Worm (Caenorhabditis elegans) whole organism, mixed stage, embryonic: Measurements from ENCODE around the gene F44E5.1.

Experiments
- M03D4.4 ChIP-seq: sonication (generic microtip); optimal IDR thresholded peaks from 2 replicates; lab custom pipeline; 2017; ENCODE audit warnings: mild to moderate bottlenecking, missing genetic modification characterization, missing compliant biosample characterization
- bed-3 ChIP-seq: fragments of 200-800 bp; sonication (Bioruptor generic); optimal IDR thresholded peaks from 3 replicates; lab custom pipeline; 2018; ENCODE audit warnings: mild to moderate bottlenecking, missing genetic modification characterization, moderate library complexity, missing compliant biosample characterization
- blmp-1 ChIP-seq: fragments of 150-350 bp; optimal IDR thresholded peaks from 2 replicates; lab custom pipeline; 2014; ENCODE audit warnings: missing biosample characterization, missing genetic modification characterization
- ceh-39 ChIP-seq: fragments of 150-350 bp; optimal IDR thresholded peaks from 2 replicates; lab custom pipeline; 2014; ENCODE audit warnings: missing biosample characterization, missing genetic modification characterization
- ceh-43 ChIP-seq: fragments of 200-800 bp; sonication (Bioruptor generic); optimal IDR thresholded peaks from 2 replicates; lab custom pipeline; 2018; ENCODE audit warnings: mild to moderate bottlenecking, missing genetic modification characterization, moderate library complexity, missing compliant biosample characterization
- ceh-83 ChIP-seq: fragments of 200-800 bp; sonication (Bioruptor generic); optimal IDR thresholded peaks from 2 replicates; lab custom pipeline; 2018; ENCODE audit warnings: mild to moderate bottlenecking, missing genetic modification characterization, missing compliant biosample characterization
- ces-1 ChIP-seq: fragments of 150-350 bp; optimal IDR thresholded peaks from 2 replicates; lab custom pipeline; 2014; ENCODE audit warnings: missing biosample characterization, missing genetic modification reagents, missing genetic modification characterization
- cnd-1 ChIP-seq: fragments of 200-800 bp; sonication (Bioruptor generic); optimal IDR thresholded peaks from 2 replicates; lab custom pipeline; 2018; ENCODE audit warnings: mild to moderate bottlenecking, missing genetic modification characterization, missing compliant biosample characterization
- drap-1 ChIP-seq: fragments of 200-800 bp; sonication (Bioruptor generic); optimal IDR thresholded peaks from 3 replicates; lab custom pipeline; 2018; ENCODE audit warnings: mild to moderate bottlenecking, missing genetic modification characterization, missing compliant biosample characterization
- elt-1 ChIP-seq: sonication (generic microtip); optimal IDR thresholded peaks from 2 replicates; lab custom pipeline; 2017; ENCODE audit warnings: missing genetic modification characterization, mild to moderate bottlenecking, missing compliant biosample characterization, antibody characterized with exemption, moderate library complexity, borderline replicate concordance; ENCODE audit not compliant: insufficient read depth
- flh-1 ChIP-seq: fragments of 200-800 bp; sonication (Bioruptor generic); optimal IDR thresholded peaks from 2 replicates; lab custom pipeline; 2018; ENCODE audit warnings: mild to moderate bottlenecking, missing genetic modification characterization, moderate library complexity, missing compliant biosample characterization
- hlh-1 ChIP-seq: fragments of 150-350 bp; optimal IDR thresholded peaks from 2 replicates; lab custom pipeline; 2014; ENCODE audit warnings: missing biosample characterization, missing genetic modification reagents, missing genetic modification characterization
- lin-32 ChIP-seq: fragments of 200-800 bp; sonication (Bioruptor generic); optimal IDR thresholded peaks from 2 replicates; lab custom pipeline; 2018; ENCODE audit warnings: mild to moderate bottlenecking, missing genetic modification characterization, missing compliant biosample characterization
- mep-1 ChIP-seq: fragments of 150-350 bp; optimal IDR thresholded peaks from 2 replicates; lab custom pipeline; 2017; ENCODE audit warnings: missing biosample characterization, missing genetic modification reagents, missing genetic modification characterization, inconsistent platforms
- nhr-2 ChIP-seq: fragments of 150-350 bp; optimal IDR thresholded peaks from 2 replicates; lab custom pipeline; 2014; ENCODE audit warnings: missing biosample characterization, missing genetic modification characterization
- nhr-237 ChIP-seq: fragments of 150-350 bp; optimal IDR thresholded peaks from 2 replicates; lab custom pipeline; 2014; ENCODE audit warnings: missing biosample characterization, missing genetic modification characterization
- nhr-28 ChIP-seq: fragments of 150-350 bp; optimal IDR thresholded peaks from 2 replicates; lab custom pipeline; 2014; ENCODE audit warnings: missing biosample characterization, missing genetic modification characterization
- sem-2 ChIP-seq: fragments of 200-800 bp; sonication (Bioruptor generic); optimal IDR thresholded peaks from 2 replicates; lab custom pipeline; 2018; ENCODE audit warnings: mild to moderate bottlenecking, missing genetic modification characterization, missing compliant biosample characterization
- snpc-4 ChIP-seq: fragments of 150-350 bp; optimal IDR thresholded peaks from 2 replicates; lab custom pipeline; 2014; ENCODE audit warnings: missing biosample characterization, missing genetic modification characterization
- tbx-8 ChIP-seq: fragments of 200-800 bp; sonication (Bioruptor generic); optimal IDR thresholded peaks from 2 replicates; lab custom pipeline; 2018; ENCODE audit warnings: mild to moderate bottlenecking, missing genetic modification characterization, moderate library complexity, missing compliant biosample characterization
- unc-120 ChIP-seq: sonication (generic microtip); optimal IDR thresholded peaks from 2 replicates; lab custom pipeline; 2017; ENCODE audit warnings: missing genetic modification characterization, missing compliant biosample characterization; ENCODE audit not compliant: poor library complexity, severe bottlenecking
- unc-62 ChIP-seq: fragments of 150-350 bp; optimal IDR thresholded peaks from 2 replicates; lab custom pipeline; 2014; ENCODE audit warnings: missing biosample characterization, missing genetic modification reagents, missing genetic modification characterization
- ztf-11 ChIP-seq: fragments of 150-350 bp; optimal IDR thresholded peaks from 2 replicates; lab custom pipeline; 2014; ENCODE audit warnings: missing biosample characterization, missing genetic modification characterization

The F44E5.1 gene

DNA sequence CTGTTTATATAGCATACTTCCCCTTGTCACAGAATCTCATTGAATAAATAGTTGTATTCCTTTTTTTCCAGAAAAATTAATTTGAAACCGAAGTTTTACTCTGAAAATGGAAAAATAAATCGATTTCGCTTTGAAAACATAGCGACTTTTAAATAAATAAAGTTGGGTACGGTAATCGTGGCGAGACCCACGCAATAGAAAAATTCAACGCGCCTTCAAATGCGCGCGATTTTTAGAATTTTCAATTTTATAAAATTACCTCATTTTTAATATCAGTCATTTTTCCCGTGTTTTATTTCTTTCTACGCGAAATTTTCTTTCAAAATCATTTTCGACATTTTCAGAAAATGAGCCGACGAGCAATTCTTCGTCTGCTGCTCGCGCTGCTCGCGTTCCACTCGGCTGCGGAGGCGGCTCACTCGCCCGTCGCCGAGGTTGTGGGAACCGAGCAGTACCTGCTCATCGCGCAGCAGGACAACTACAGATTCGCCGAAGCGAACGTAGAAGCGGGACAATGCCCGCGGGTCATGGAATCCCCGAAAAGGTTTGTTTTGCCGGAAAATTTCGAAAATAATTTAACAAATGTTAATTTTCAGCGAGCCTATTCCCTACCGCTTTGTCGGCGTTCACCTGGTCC lies 47.8 kb downstream of the F44E5.1 start, which contains the start of gene F13D12.5:
Gene F13D12.5, plus strand, starts transcription at position 345 of the 637 bp plus-strand sequence.
- TF ChIP-seq ceh-43 (no peak), elt-1 (tag; lab: Kevin White, UChicago) (no peak), mep-1 (tag; lab: Kevin White, UChicago) (no peak), unc-62 (no peak), bed-3 (GFP tag; lab: Kevin White, UChicago) (no peak), ztf-11 (no peak), lin-32 (GFP tag; lab: Kevin White, UChicago) (no peak), tbx-8 (GFP tag; lab: Kevin White, UChicago) (no peak), ceh-83 (GFP tag; lab: Kevin White, UChicago) (no peak), nhr-28 (tag; lab: Kevin White, UChicago) (no peak), snpc-4 (tag; lab: Kevin White, UChicago) (no peak), nhr-237 (tag; lab: Kevin White, UChicago) (no peak), blmp-1 (tag; lab: Kevin White, UChicago) (no peak), flh-1 (GFP tag; lab: Kevin White, UChicago) (no peak), ceh-39 (no peak), hlh-1 (no peak), M03D4.4 (no peak), drap-1 (GFP tag; lab: Kevin White, UChicago) (no peak), sem-2 (no peak), cnd-1 (tag; lab: Kevin White, UChicago) (no peak)
- TF ChIP-seq, all 35 proteins: peak for 0

- TF ChIP-seq sem-2: no peak
Observed at ce11 chrII:11725615-11726014, 48.7 kb downstream of the F44E5.1 start.

DNA sequence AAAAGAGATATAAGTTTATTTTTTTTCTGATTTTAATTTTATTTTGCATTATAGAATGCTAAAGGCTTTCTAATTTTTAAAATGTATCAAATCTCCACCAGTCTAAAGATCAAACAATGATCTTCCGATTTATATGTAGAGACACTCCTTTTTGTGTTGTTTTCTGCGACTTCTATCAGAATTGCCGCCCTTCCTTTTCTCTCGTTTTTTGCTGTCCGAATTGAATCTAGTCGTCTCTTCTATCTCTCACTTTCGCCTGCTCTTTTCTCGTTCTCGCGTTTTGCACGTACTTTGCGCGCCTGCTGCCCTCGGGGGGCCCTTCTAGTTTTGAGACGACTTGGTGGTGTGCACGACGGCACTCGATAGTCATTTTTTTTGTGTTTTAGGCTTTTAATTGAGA lies 50.0 kb downstream of the F44E5.1 start:
- peak; percentile 85 for TF ChIP-seq ces-1
- no peak for TF ChIP-seq nhr-2 (tag; lab: Kevin White, UChicago)
- peak; percentile 74 for TF ChIP-seq hlh-1
- peak; percentile 25 for TF ChIP-seq unc-120 (tag; lab: Kevin White, UChicago)
